Worm (Caenorhabditis elegans): Measurements from ENCODE around the gene F17H10.2.

DNA sequence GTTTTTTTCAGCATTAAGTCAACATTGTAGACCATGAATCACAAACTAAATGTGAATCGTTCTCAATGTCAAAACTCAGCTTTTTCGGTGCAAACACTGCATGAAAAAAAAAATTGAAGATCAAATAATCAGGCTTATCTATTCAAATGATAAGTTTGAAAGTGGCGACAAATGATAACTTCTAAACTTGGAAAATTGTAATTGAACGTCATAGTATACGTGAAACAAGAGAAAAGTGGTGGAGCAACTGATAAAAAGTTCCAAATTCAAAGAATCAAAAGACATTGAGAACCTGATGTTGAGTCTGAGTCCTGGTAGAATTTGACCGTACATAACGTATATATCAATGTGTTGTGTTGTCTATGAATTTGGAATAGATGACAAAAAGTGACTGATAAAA, 49.6 kb downstream of the F17H10.2 start:
- TF ChIP-seq ama-1 (optimal IDR thresholded peaks at IDR 0.05) (no peak), pqm-1 (tag; optimal IDR thresholded peaks at IDR 0.05) (no peak), dve-1 (tag; optimal IDR thresholded peaks at IDR 0.05) (no peak), nhr-11 (tag; optimal IDR thresholded peaks at IDR 0.05) (no peak), elt-2 (tag; optimal IDR thresholded peaks at IDR 0.05) (no peak), lim-6 (tag; optimal IDR thresholded peaks at IDR 0.05) (no peak), pat-9 (tag; optimal IDR thresholded peaks at IDR 0.05) (no peak), ceh-45 (GFP tag; IDR thresholded peaks at IDR 0.05) (no peak), ceh-48 (tag; optimal IDR thresholded peaks at IDR 0.05) (no peak), odd-2 (tag; optimal IDR thresholded peaks at IDR 0.05) (no peak), ceh-30 (tag; optimal IDR thresholded peaks at IDR 0.05) (no peak), mec-3 (tag; optimal IDR thresholded peaks at IDR 0.05; ENCODE audit: borderline replicate concordance) (no peak)

All from whole organism, late embryonic.